Fruit fly (Drosophila melanogaster) whole organism, embryonic: Measurements from ENCODE around the gene CG17472.

ENCODE experiments used
- Ada2b ChIP-seq: fragments of 200-800 bp; sonication (Bioruptor generic); IDR thresholded peaks from 2 replicates; pipeline ENCODE4 v1.3.6; 2022; ENCODE audit warnings: missing biosample characterization, missing genetic modification characterization
- B-H2 ChIP-seq: fragments of 200-800 bp; sonication (Bioruptor generic); optimal IDR thresholded peaks from 2 replicates; lab custom pipeline; 2018; ENCODE audit warnings: missing biosample characterization, mild to moderate bottlenecking, missing genetic modification characterization
- BEAF-32 ChIP-seq: fragments of 200-800 bp; sonication (Bioruptor generic); optimal IDR thresholded peaks from 3 replicates; lab custom pipeline; 2017; ENCODE audit warnings: missing biosample characterization, missing genetic modification characterization, mild to moderate bottlenecking, moderate library complexity, missing genetic modification reagents
- Bgb ChIP-seq: fragments of 200-800 bp; sonication (Bioruptor generic); IDR thresholded peaks from 2 replicates; pipeline ENCODE4 v1.3.6; 2022; ENCODE audit warnings: missing biosample characterization, missing genetic modification characterization; ENCODE audit not compliant: partially characterized antibody
- CG10209 ChIP-seq: fragments of 200-800 bp; sonication (Bioruptor generic); optimal IDR thresholded peaks from 3 replicates; lab custom pipeline; 2017; ENCODE audit warnings: missing biosample characterization, mild to moderate bottlenecking, missing genetic modification characterization, missing genetic modification reagents
- CG12659 ChIP-seq: fragments of 200-800 bp; sonication (Bioruptor generic); optimal IDR thresholded peaks from 3 replicates; lab custom pipeline; 2017; ENCODE audit warnings: mild to moderate bottlenecking, missing biosample characterization, missing genetic modification reagents, missing genetic modification characterization
- CG1602 ChIP-seq: fragments of 200-800 bp; sonication (Bioruptor generic); optimal IDR thresholded peaks from 3 replicates; lab custom pipeline; 2016; ENCODE audit warnings: missing biosample characterization, missing genetic modification characterization
- CG1647 ChIP-seq: fragments of 200-800 bp; sonication (Bioruptor generic); optimal IDR thresholded peaks from 3 replicates; lab custom pipeline; 2016; ENCODE audit warnings: missing biosample characterization, missing genetic modification characterization
- CG16863 ChIP-seq: fragments of 200-800 bp; sonication (Bioruptor generic); optimal IDR thresholded peaks from 3 replicates; lab custom pipeline; 2016; ENCODE audit warnings: missing biosample characterization, missing genetic modification characterization
- CG17385 ChIP-seq: fragments of 200-800 bp; sonication (Bioruptor generic); optimal IDR thresholded peaks from 3 replicates; lab custom pipeline; 2018; ENCODE audit warnings: missing biosample characterization, mild to moderate bottlenecking, missing genetic modification characterization
- CG1792 ChIP-seq: fragments of 200-800 bp; sonication (Bioruptor generic); optimal IDR thresholded peaks from 2 replicates; lab custom pipeline; 2016; ENCODE audit warnings: missing biosample characterization, missing genetic modification characterization
- CG2889 ChIP-seq: fragments of 200-800 bp; sonication (Bioruptor generic); IDR thresholded peaks from 3 replicates; pipeline ENCODE4 v1.3.6; 2022; ENCODE audit warnings: missing biosample characterization, missing genetic modification characterization
- CG34224 ChIP-seq: fragments of 200-800 bp; sonication (Bioruptor generic); IDR thresholded peaks from 3 replicates; pipeline ENCODE4 v1.3.6; 2022; ENCODE audit warnings: missing biosample characterization, missing genetic modification characterization; ENCODE audit not compliant: partially characterized antibody
- CG4328 ChIP-seq: fragments of 200-800 bp; sonication (Bioruptor generic); optimal IDR thresholded peaks from 3 replicates; lab custom pipeline; 2017; ENCODE audit warnings: missing biosample characterization, missing genetic modification reagents, missing genetic modification characterization
- CG6175 ChIP-seq: fragments of 200-800 bp; sonication (Bioruptor generic); IDR thresholded peaks from 3 replicates; pipeline ENCODE4 v1.3.6; 2022; ENCODE audit warnings: missing biosample characterization, missing genetic modification characterization
- CG7745 ChIP-seq: fragments of 200-800 bp; sonication (Bioruptor generic); optimal IDR thresholded peaks from 2 replicates; lab custom pipeline; 2018; ENCODE audit warnings: missing biosample characterization, mild to moderate bottlenecking, missing genetic modification characterization, moderate library complexity
- CG9797 ChIP-seq: fragments of 200-800 bp; sonication (Bioruptor generic); optimal IDR thresholded peaks from 3 replicates; lab custom pipeline; 2018; ENCODE audit warnings: missing biosample characterization, mild to moderate bottlenecking, missing genetic modification characterization
- CG9876 ChIP-seq: fragments of 200-800 bp; sonication (Bioruptor generic); optimal IDR thresholded peaks from 2 replicates; lab custom pipeline; 2016; ENCODE audit warnings: missing biosample characterization, missing genetic modification characterization
- Dfd ChIP-seq, 2 experiments: fragments of >200 bp; optimal IDR thresholded peaks; 2 replicates each; lab custom pipeline; 2017; ENCODE audit warnings: missing biosample characterization in 2 of 2, missing genetic modification characterization in 2 of 2
- Dip3 ChIP-seq: fragments of 200-800 bp; sonication (Bioruptor generic); optimal IDR thresholded peaks from 3 replicates; lab custom pipeline; 2016; ENCODE audit warnings: missing biosample characterization, missing genetic modification characterization
- Dref ChIP-seq: fragments of 200-800 bp; sonication (Bioruptor generic); IDR thresholded peaks from 2 replicates; pipeline ENCODE4 v1.3.6; 2022; ENCODE audit warnings: missing biosample characterization, missing genetic modification characterization
- Drgx ChIP-seq: fragments of 200-800 bp; sonication (Bioruptor generic); IDR thresholded peaks from 2 replicates; pipeline ENCODE4 v1.3.6; 2022; ENCODE audit warnings: missing biosample characterization, missing genetic modification characterization
- Eip74EF ChIP-seq, 2 experiments: fragments of 200-800 bp in 1 of 2; fragments of >200 bp in 1 of 2; sonication (Bioruptor generic) in 1 of 2; optimal IDR thresholded peaks; 2 replicates each; lab custom pipeline; 2017 to 2019; ENCODE audit warnings: missing biosample characterization in 2 of 2, missing genetic modification characterization in 2 of 2, mild to moderate bottlenecking in 1 of 2, moderate library complexity in 1 of 2
- Ets65A ChIP-seq: fragments of 200-800 bp; sonication (Bioruptor generic); peaks from one replicate; lab custom pipeline; 2016; ENCODE audit warnings: missing biosample characterization, missing genetic modification characterization
- Gsc ChIP-seq: fragments of 200-800 bp; sonication (Bioruptor generic); IDR thresholded peaks from 2 replicates; pipeline ENCODE4 v1.3.6; 2022; ENCODE audit warnings: missing biosample characterization, missing genetic modification characterization
- HLH54F ChIP-seq: fragments of 200-800 bp; sonication (Bioruptor generic); optimal IDR thresholded peaks from 3 replicates; lab custom pipeline; 2016; ENCODE audit warnings: missing biosample characterization, missing genetic modification characterization
- Oli ChIP-seq: fragments of 200-800 bp; sonication (Bioruptor generic); optimal IDR thresholded peaks from 2 replicates; lab custom pipeline; 2018; ENCODE audit warnings: missing biosample characterization, mild to moderate bottlenecking, missing genetic modification characterization, moderate library complexity
- YL-1 ChIP-seq: fragments of 200-800 bp; sonication (Bioruptor generic); optimal IDR thresholded peaks from 3 replicates; lab custom pipeline; 2017; ENCODE audit warnings: missing biosample characterization, mild to moderate bottlenecking, missing genetic modification characterization
- ab ChIP-seq: fragments of 200-800 bp; sonication (Bioruptor generic); optimal IDR thresholded peaks from 2 replicates; lab custom pipeline; 2016; ENCODE audit warnings: missing biosample characterization, missing genetic modification characterization
- ac ChIP-seq: fragments of 200-800 bp; sonication (Bioruptor generic); optimal IDR thresholded peaks from 3 replicates; lab custom pipeline; 2017; ENCODE audit warnings: missing biosample characterization, mild to moderate bottlenecking, missing genetic modification characterization
- ato ChIP-seq: fragments of 200-800 bp; sonication (Bioruptor generic); IDR thresholded peaks from 2 replicates; pipeline ENCODE4 v1.3.6; 2022; ENCODE audit warnings: missing biosample characterization, missing genetic modification characterization; ENCODE audit not compliant: partially characterized antibody
- bcd ChIP-seq: fragments of 200-800 bp; sonication (Bioruptor generic); optimal IDR thresholded peaks from 2 replicates; lab custom pipeline; 2017; ENCODE audit warnings: missing biosample characterization, mild to moderate bottlenecking, missing genetic modification characterization
- btn ChIP-seq: fragments of 200-800 bp; sonication (Bioruptor generic); optimal IDR thresholded peaks from 2 replicates; lab custom pipeline; 2016; ENCODE audit warnings: missing biosample characterization, missing genetic modification characterization
- cad ChIP-seq: fragments of >200 bp; optimal IDR thresholded peaks from 2 replicates; lab custom pipeline; 2017; ENCODE audit warnings: missing biosample characterization, missing genetic modification characterization
- chinmo ChIP-seq: fragments of 200-800 bp; sonication (Bioruptor generic); IDR thresholded peaks from 4 replicates; pipeline ENCODE4 v1.3.6; 2022; ENCODE audit warnings: missing biosample characterization, missing genetic modification characterization; ENCODE audit not compliant: partially characterized antibody
- crc ChIP-seq: fragments of 200-800 bp; sonication (Bioruptor generic); optimal IDR thresholded peaks from 2 replicates; lab custom pipeline; 2016; ENCODE audit warnings: missing biosample characterization, missing genetic modification characterization
- danr ChIP-seq: fragments of 200-800 bp; sonication (Bioruptor generic); IDR thresholded peaks from 2 replicates; pipeline ENCODE4 v1.3.6; 2022; ENCODE audit warnings: missing biosample characterization, missing genetic modification characterization
- emc ChIP-seq: fragments of 200-800 bp; sonication (Bioruptor generic); optimal IDR thresholded peaks from 2 replicates; lab custom pipeline; 2016; ENCODE audit warnings: missing biosample characterization, missing genetic modification characterization
- eyg ChIP-seq: fragments of 200-800 bp; sonication (Bioruptor generic); optimal IDR thresholded peaks from 3 replicates; lab custom pipeline; 2016; ENCODE audit warnings: missing biosample characterization, missing genetic modification characterization
- hb ChIP-seq: fragments of 200-800 bp; sonication (Bioruptor generic); IDR thresholded peaks from 3 replicates; pipeline ENCODE4 v1.3.6; 2022; ENCODE audit warnings: missing biosample characterization, missing genetic modification characterization; ENCODE audit not compliant: partially characterized antibody
- her ChIP-seq: fragments of 200-800 bp; sonication (Bioruptor generic); optimal IDR thresholded peaks from 2 replicates; lab custom pipeline; 2016; ENCODE audit warnings: missing biosample characterization, missing genetic modification characterization
- lilli ChIP-seq: fragments of 200-800 bp; sonication (Bioruptor generic); optimal IDR thresholded peaks from 3 replicates; lab custom pipeline; 2016; ENCODE audit warnings: missing biosample characterization, missing genetic modification characterization
- org-1 ChIP-seq: fragments of 200-800 bp; sonication (Bioruptor generic); optimal IDR thresholded peaks from 2 replicates; lab custom pipeline; 2017; ENCODE audit warnings: missing biosample characterization, missing genetic modification characterization
- phol ChIP-seq: fragments of 200-800 bp; sonication (Bioruptor generic); optimal IDR thresholded peaks from 3 replicates; lab custom pipeline; 2018; ENCODE audit warnings: missing biosample characterization, mild to moderate bottlenecking, missing genetic modification characterization, moderate library complexity
- salm ChIP-seq: fragments of 200-800 bp; sonication (Bioruptor generic); optimal IDR thresholded peaks from 2 replicates; lab custom pipeline; 2018; ENCODE audit warnings: missing biosample characterization, mild to moderate bottlenecking, missing genetic modification characterization
- schlank ChIP-seq: fragments of 200-800 bp; sonication (Bioruptor generic); optimal IDR thresholded peaks from 2 replicates; lab custom pipeline; 2018; ENCODE audit warnings: missing biosample characterization, mild to moderate bottlenecking, missing genetic modification characterization
- sens ChIP-seq: fragments of 200-800 bp; sonication (Bioruptor generic); peaks from one replicate; lab custom pipeline; 2016; ENCODE audit warnings: missing biosample characterization, missing genetic modification characterization
- stc ChIP-seq: fragments of 200-800 bp; sonication (Bioruptor generic); IDR thresholded peaks from 2 replicates; pipeline ENCODE4 v1.3.6; 2022; ENCODE audit warnings: missing biosample characterization, missing genetic modification characterization
- unc-4 ChIP-seq: fragments of 200-800 bp; sonication (Bioruptor generic); IDR thresholded peaks from 2 replicates; pipeline ENCODE4 v1.3.6; 2022; ENCODE audit warnings: missing biosample characterization, missing genetic modification characterization; ENCODE audit not compliant: partially characterized antibody
- vnd ChIP-seq: fragments of 200-800 bp; sonication (Bioruptor generic); IDR thresholded peaks from 3 replicates; pipeline ENCODE4 v1.3.6; 2022; ENCODE audit warnings: missing biosample characterization, missing genetic modification characterization; ENCODE audit not compliant: partially characterized antibody
- zen2 ChIP-seq: fragments of 200-800 bp; sonication (Bioruptor generic); IDR thresholded peaks from 3 replicates; pipeline ENCODE4 v1.3.6; 2022; ENCODE audit warnings: missing biosample characterization, missing genetic modification characterization; ENCODE audit not compliant: partially characterized antibody

The CG17472 gene

dm6 chr2L:20675875-20676274 is 41.6 kb downstream of the CG17472 start, which contains the start of the genes CG31678 and IKKepsilon (continued):
- TF ChIP-seq vnd (GFP tag; lab: Robert Waterston, UW) (peak; percentile 95), CG7745 (tag; lab: Kevin White, UChicago) (no peak), ato (GFP tag; lab: Robert Waterston, UW) (peak; percentile 83), crc (GFP tag; lab: Kevin White, UChicago) (no peak), YL-1 (GFP tag; lab: Kevin White, UChicago) (peak; percentile 83), CG34224 (peak; percentile 93), CG12659 (peak; percentile 69), hb (GFP tag; lab: Robert Waterston, UW) (peak; percentile 92), BEAF-32 (peak; percentile 85), Eip74EF (GFP tag; optimal IDR thresholded peaks at IDR 0.05; lab: Kevin White, UChicago) (no peak), CG1602 (peak; percentile 45), chinmo (GFP tag; lab: Robert Waterston, UW) (peak; percentile 86; the same call in 2 of the 4 replicates), CG1647 (GFP tag; lab: Kevin White, UChicago) (no peak), her (GFP tag; lab: Kevin White, UChicago) (no peak), CG1792 (GFP tag; lab: Kevin White, UChicago) (no peak), Dip3 (GFP tag; lab: Kevin White, UChicago) (no peak), Dref (GFP tag; lab: Robert Waterston, UW) (peak; percentile 95), bcd (GFP tag; lab: Kevin White, UChicago) (no peak), Gsc (GFP tag; lab: Robert Waterston, UW) (no peak), eyg (GFP tag; lab: Kevin White, UChicago) (no peak), cad (GFP tag; lab: Kevin White, UChicago) (no peak), org-1 (GFP tag; lab: Kevin White, UChicago) (no peak), btn (no peak), danr (GFP tag; lab: Robert Waterston, UW) (no peak), CG10209 (GFP tag; lab: Kevin White, UChicago) (no peak), Drgx (GFP tag; lab: Robert Waterston, UW) (no peak), emc (GFP tag; lab: Kevin White, UChicago) (no peak), schlank (tag; lab: Kevin White, UChicago) (no peak), Ets65A (GFP tag; lab: Kevin White, UChicago) (peak; percentile 59), Dfd (GFP tag; optimal IDR thresholded peaks at IDR 0.05; lab: Kevin White, UChicago) (no peak), ab (GFP tag; lab: Kevin White, UChicago) (no peak), zen2 (GFP tag; lab: Robert Waterston, UW) (peak; percentile 89), HLH54F (GFP tag; lab: Kevin White, UChicago) (no peak), salm (tag; lab: Kevin White, UChicago) (no peak), ac (GFP tag; lab: Kevin White, UChicago) (no peak), CG16863 (GFP tag; lab: Kevin White, UChicago) (no peak), CG2889 (peak; percentile 50; the same call in 1 of the 3 replicates), lilli (peak; percentile 44), CG9797 (GFP tag; lab: Kevin White, UChicago) (peak; percentile 12), Oli (no peak), Ada2b (peak; percentile 17; the same call in 1 of the 2 replicates), Bgb (GFP tag; lab: Robert Waterston, UW) (peak; percentile 94), sens (GFP tag; lab: Kevin White, UChicago) (peak; percentile 30), CG9876 (GFP tag; lab: Kevin White, UChicago) (no peak), CG17385 (GFP tag; lab: Kevin White, UChicago) (no peak), unc-4 (peak; percentile 89), stc (GFP tag; lab: Robert Waterston, UW) (no peak), CG6175 (GFP tag; lab: Robert Waterston, UW) (no peak), CG4328 (GFP tag; lab: Kevin White, UChicago) (no peak), phol (tag; lab: Kevin White, UChicago) (peak; percentile 52), B-H2 (GFP tag; lab: Kevin White, UChicago) (no peak)
